Fruit fly (Drosophila melanogaster): ENCODE results near the gene CG16953.

The CG16953 gene

DNA sequence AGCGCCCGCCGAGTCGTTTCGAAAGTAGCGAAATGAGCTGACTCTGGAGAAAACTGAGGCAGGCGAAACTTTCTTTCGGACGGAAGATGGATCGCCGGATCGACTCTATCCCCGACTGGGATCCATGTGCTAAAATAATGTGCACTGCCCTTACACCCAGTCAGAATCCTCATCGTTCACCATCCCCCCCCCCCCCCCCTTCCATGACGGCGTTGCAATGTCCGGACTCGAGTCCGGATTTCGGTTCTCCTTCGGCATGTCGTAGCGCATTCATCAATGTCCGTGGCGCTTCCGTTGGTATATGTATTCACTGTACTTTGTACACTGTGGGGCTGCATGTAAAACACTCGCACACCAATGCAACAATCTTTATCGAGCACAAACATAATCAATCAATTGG lies 19.4 kb upstream of the CG16953 start:
- TF ChIP-seq CG8478 (optimal IDR thresholded peaks at IDR 0.05) (no peak), EcR (GFP tag; optimal IDR thresholded peaks at IDR 0.05) (no peak), Dll (optimal IDR thresholded peaks at IDR 0.05) (no peak), psq (optimal IDR thresholded peaks at IDR 0.05) (no peak), usp (GFP tag; optimal IDR thresholded peaks at IDR 0.05) (no peak), pan (optimal IDR thresholded peaks at IDR 0.05) (no peak)

DNA sequence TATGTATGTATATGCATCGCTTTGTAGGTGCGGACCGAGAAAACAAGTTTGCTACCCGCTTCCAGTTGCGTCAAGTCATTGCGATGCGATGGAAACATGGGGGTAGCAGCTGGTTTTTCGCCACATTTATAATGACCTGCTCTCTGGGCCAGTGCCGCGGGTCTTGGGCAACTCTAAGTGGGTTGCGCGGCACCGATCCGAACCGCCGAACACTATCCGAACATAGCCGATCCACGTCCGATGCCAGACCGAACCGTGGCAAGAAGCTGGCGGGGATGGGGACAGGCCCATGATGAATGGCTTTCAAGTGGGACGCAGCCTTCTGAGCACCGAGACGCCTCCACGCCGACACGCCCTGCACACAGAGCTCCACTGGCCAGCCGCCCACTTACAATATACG lies 18.4 kb upstream of the CG16953 start:
- TF ChIP-seq psq (optimal IDR thresholded peaks at IDR 0.05) (no peak), pan (optimal IDR thresholded peaks at IDR 0.05) (no peak), EcR (GFP tag; optimal IDR thresholded peaks at IDR 0.05) (no peak), Dll (optimal IDR thresholded peaks at IDR 0.05) (no peak), CG8478 (optimal IDR thresholded peaks at IDR 0.05) (no peak), usp (GFP tag; optimal IDR thresholded peaks at IDR 0.05) (no peak)

DNA sequence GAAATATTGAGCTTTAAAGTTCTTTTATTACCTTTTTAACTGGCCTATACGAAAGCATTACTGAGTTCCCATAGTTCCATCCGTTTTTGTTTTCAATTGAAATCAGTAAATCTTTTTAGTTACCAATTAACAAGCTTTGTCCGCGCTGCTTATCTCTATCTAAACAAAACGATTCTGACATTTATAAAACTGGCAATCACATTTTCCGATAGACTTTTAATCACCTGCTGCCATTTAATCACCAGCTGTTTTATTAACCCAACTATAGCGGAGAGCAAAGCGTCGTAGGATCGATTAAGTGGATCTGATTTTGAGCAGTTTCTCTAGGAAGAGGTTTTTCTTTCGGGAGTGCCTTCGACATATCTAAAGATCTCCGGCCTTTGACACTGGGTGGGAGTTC lies 17.0 kb upstream of the CG16953 start:
- TF ChIP-seq EcR (GFP tag; optimal IDR thresholded peaks at IDR 0.05) (no peak), usp (GFP tag; optimal IDR thresholded peaks at IDR 0.05) (no peak), Dll (optimal IDR thresholded peaks at IDR 0.05) (no peak), psq (optimal IDR thresholded peaks at IDR 0.05) (no peak), CG8478 (optimal IDR thresholded peaks at IDR 0.05) (no peak), pan (optimal IDR thresholded peaks at IDR 0.05) (no peak)

DNA sequence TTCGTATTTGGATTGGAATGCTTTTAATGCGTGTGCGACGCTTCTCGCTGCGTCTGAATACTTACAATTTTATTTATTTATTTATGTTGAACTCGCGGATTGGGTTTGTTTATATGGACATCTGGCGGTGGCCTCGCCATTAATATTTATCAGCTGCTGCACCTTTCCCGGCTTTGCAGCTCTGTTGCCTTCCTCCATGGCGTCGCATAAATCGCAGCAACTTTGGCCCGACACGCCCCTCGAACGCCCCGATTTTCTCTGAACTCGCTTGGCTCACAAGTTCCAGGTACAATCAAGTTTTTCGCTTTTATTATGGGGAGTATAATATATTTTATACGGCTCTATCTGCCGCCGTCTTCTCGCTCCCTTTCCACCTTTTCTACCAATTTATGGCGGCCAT lies 14.5 kb upstream of the CG16953 start:
- TF ChIP-seq CG8478 (optimal IDR thresholded peaks at IDR 0.05) = no peak
- no peak for TF ChIP-seq usp (GFP tag; optimal IDR thresholded peaks at IDR 0.05)
- TF ChIP-seq psq (optimal IDR thresholded peaks at IDR 0.05) = no peak
- TF ChIP-seq pan (optimal IDR thresholded peaks at IDR 0.05) = no peak
- no peak for TF ChIP-seq EcR (GFP tag; optimal IDR thresholded peaks at IDR 0.05)
- TF ChIP-seq Dll (optimal IDR thresholded peaks at IDR 0.05) = no peak

DNA sequence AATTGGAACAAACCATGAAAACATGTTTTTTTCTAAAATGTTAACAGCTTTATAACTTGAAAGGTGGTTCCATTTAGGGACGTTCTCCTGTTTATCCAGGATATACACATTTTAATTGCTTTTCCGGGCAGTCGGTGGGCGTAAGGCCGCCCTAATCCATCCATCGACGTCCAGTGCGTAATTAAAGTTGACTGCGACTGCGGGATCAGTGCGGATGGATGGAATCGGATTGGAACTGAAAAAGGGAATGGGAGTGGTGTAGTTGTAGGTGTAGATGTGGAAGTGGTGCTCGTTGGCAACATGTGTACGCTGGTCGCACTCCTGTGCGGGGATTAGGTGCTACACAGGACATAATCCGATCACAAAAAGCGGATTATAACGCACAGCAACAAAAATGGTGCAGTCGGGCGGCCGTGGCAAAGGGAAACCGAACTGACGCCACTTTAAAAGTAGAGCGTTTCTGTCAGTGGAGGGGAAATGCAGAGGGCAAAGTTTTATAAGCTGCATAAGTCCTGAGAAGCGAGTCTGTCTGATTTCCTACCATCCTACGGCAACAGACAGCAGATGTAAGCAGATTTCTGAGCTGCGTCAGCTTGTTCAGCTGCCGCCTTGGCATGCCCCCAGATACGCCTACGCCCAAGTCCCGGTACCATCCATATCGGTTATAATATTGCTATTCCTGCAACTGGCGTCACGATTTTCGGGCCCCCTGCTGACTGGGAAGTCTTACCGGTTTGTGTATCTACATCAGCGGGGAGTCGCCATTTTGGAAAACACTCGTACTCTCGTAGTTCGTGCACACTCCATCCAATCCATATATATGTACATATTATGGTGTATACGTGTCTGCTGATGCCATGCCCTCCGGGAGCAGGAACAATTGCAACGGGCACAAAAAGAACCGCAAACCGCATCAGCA lies 12.0 kb upstream of the CG16953 start:
- TF ChIP-seq Dll (optimal IDR thresholded peaks at IDR 0.05) = no peak
- TF ChIP-seq CG8478 (optimal IDR thresholded peaks at IDR 0.05) = no peak
- no peak for TF ChIP-seq EcR (GFP tag; optimal IDR thresholded peaks at IDR 0.05)
- TF ChIP-seq pan (optimal IDR thresholded peaks at IDR 0.05) = no peak
- no peak for TF ChIP-seq usp (GFP tag; optimal IDR thresholded peaks at IDR 0.05)
- no peak for TF ChIP-seq psq (optimal IDR thresholded peaks at IDR 0.05)

DNA sequence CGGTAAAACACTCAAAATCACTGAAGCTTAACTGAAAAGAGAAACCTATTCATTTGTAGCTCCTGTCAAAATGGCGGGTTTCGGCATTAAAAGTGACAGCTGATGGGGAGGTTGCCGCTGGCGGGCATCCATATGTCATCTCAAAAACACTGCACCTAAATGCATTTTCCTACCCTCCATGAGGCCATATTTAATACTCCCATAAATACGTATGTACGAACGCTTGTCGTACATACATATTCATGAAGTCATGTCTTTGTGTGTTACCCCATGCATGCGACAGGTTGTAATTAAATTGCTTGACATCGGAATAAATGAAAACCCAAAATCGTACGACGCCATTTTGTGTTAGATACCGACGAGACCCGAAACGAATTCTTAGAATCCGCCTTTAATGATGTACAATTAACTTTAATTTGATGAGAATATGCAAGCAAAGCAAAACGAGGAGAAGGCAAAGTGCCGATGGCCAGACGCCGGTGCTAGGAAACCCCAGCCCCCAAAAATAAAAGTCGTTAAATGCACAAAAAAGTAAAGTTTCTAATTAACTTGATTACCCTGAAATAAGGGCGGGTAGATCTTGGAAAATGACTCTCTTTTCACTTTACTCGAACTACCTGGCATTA lies 10.8 kb upstream of the CG16953 start:
- TF ChIP-seq Dll (optimal IDR thresholded peaks at IDR 0.05) = no peak
- no peak for TF ChIP-seq psq (optimal IDR thresholded peaks at IDR 0.05)
- TF ChIP-seq usp (GFP tag; optimal IDR thresholded peaks at IDR 0.05) = no peak
- no peak for TF ChIP-seq CG8478 (optimal IDR thresholded peaks at IDR 0.05)
- TF ChIP-seq EcR (GFP tag; optimal IDR thresholded peaks at IDR 0.05) = no peak
- no peak for TF ChIP-seq pan (optimal IDR thresholded peaks at IDR 0.05)

DNA sequence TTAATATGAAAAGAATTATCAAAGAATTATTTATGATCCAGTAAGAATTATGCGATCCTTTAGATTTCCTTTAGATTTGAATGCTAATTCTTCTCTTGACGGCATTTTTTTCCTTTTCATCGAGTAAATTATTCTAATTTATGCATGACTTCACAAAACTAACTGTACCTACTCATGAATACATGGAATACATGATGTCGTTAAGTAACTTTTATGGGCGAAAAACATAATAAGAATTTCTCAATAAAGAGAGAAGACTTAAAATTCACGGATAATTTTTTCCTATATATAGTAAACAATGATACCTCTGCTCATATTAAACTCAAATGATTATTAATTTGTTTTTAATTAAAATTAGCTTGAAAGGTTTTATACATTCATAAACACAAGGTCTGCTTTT lies 10.3 kb upstream of the CG16953 start:
- TF ChIP-seq psq (optimal IDR thresholded peaks at IDR 0.05) (no peak), CG8478 (optimal IDR thresholded peaks at IDR 0.05) (no peak), EcR (GFP tag; optimal IDR thresholded peaks at IDR 0.05) (no peak), usp (GFP tag; optimal IDR thresholded peaks at IDR 0.05) (no peak), pan (optimal IDR thresholded peaks at IDR 0.05) (no peak), Dll (optimal IDR thresholded peaks at IDR 0.05) (no peak)

DNA sequence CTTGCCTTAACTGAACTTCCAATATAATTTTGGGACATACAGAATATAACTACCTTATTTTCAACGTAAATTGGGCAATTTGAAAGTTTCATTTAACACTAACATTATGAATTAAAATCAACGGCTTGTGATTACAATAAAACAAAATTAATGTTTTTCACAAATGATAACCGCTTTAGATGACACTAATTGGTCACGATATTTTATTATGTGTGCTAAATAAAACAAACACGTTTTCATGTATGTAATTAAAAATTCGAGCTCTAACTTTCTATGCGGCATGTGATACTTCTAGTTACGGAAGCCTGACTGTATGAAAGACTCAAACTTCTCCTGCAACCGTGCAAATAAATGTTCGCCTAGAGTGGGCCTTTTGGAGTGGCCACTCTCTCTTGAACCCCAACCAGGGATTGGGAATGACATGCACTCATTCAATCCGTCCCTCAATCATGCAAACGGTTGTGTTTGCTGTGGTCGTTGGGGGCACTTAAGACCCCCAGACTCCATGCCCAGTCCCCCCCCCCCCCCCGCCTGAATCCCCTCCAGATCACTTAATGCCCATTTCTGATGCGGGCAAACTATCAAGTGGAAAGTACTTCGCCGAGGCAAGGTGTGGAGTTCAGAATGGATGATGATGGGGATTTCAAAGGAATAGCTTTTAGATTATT lies 9.6 kb upstream of the CG16953 start:
- TF ChIP-seq usp (GFP tag; optimal IDR thresholded peaks at IDR 0.05) = no peak
- no peak for TF ChIP-seq EcR (GFP tag; optimal IDR thresholded peaks at IDR 0.05)
- no peak for TF ChIP-seq psq (optimal IDR thresholded peaks at IDR 0.05)
- TF ChIP-seq pan (optimal IDR thresholded peaks at IDR 0.05) = no peak
- no peak for TF ChIP-seq CG8478 (optimal IDR thresholded peaks at IDR 0.05)
- no peak for TF ChIP-seq Dll (optimal IDR thresholded peaks at IDR 0.05)

DNA sequence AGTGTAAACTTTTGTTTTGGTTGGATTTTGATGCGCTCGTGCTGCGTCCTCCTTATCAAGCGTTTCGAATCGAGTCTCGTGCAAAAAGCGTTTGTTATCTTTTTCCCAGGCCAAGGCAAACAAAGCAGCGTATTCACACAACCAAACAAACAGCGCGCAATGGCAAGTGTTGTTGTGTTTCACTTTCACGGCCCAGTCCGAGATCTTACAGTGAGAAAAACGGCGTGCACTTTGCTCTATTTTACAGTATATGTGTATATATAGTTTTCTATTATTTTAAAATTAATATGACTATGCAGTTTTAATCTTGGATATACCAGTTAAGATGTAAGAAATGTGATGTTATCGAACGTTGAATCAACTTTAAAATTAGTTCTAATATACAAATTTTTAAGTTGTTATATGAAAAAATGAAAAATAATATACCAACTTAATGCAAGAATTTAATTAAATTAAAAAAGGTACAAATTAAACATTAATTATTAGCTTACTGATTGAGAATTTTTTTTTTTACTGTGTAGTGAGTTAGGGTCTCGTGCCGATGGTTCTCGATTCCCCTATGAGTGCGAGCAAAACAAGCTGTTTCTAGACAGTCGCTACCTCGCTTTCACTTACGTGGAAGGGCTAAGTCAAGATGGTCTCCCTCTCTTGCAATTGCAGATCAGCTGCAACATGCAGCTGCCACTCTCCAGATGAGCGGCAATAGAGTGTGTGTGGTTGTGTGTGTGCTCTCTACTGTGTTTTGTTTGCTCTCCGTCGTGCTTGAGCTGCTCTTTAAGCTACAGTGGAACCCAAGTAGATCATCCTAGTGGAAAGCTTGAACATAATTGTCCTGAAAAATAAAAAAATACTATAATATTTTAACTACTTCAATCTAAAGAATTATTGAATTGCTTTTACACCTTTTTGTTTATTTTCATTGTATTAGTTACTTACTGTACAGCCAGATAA lies 8.8 kb upstream of the CG16953 start:
- TF ChIP-seq Dll (optimal IDR thresholded peaks at IDR 0.05) (no peak), CG8478 (optimal IDR thresholded peaks at IDR 0.05) (no peak), EcR (GFP tag; optimal IDR thresholded peaks at IDR 0.05) (no peak), pan (optimal IDR thresholded peaks at IDR 0.05) (no peak), usp (GFP tag; optimal IDR thresholded peaks at IDR 0.05) (no peak), psq (optimal IDR thresholded peaks at IDR 0.05) (no peak)

DNA sequence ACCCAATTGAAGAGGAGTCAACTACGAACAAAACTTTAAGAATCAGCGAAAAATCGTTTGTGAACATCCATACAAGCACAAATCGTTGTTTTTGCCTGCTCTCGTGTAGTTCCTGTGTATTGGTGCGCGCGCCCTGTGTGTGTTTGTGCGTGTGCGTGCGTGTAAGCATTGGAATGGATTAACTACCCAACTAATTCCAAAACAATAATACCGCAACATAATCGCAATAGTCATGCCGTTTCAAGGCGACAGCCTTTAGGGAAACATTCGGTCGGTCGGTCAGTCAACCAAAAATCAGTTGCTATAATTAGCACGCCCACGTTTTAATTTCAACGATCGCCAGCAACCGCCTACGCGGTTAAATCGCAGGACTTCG lies 7.8 kb upstream of the CG16953 start:
- TF ChIP-seq CG8478 (optimal IDR thresholded peaks at IDR 0.05) (no peak), usp (GFP tag; optimal IDR thresholded peaks at IDR 0.05) (no peak), pan (optimal IDR thresholded peaks at IDR 0.05) (no peak), EcR (GFP tag; optimal IDR thresholded peaks at IDR 0.05) (no peak), Dll (optimal IDR thresholded peaks at IDR 0.05) (no peak), psq (optimal IDR thresholded peaks at IDR 0.05) (no peak)
